Worm (Caenorhabditis elegans) whole organism, early embryonic: ENCODE results near the gene srh-85.
"Not testable (repeated sequence)": the region's sequence is repeated elsewhere in the genome, so short reads cannot be mapped to it uniquely, and the experiment has no call there.

Source experiments
- B0310.2 ChIP-seq: sonication (generic microtip); optimal IDR thresholded peaks from 2 replicates; lab custom pipeline; 2016; ENCODE audit warnings: mild to moderate bottlenecking, missing genetic modification characterization, missing compliant biosample characterization
- F13C5.2 ChIP-seq: sonication (generic microtip); optimal IDR thresholded peaks from 2 replicates; lab custom pipeline; 2017; ENCODE audit warnings: mild to moderate bottlenecking, missing genetic modification characterization, inconsistent platforms, missing compliant biosample characterization
- aly-1 ChIP-seq: sonication (generic microtip); optimal IDR thresholded peaks from 2 replicates; lab custom pipeline; 2016; ENCODE audit warnings: missing genetic modification characterization, missing compliant biosample characterization
- ama-1 ChIP-seq: fragments of 150-350 bp; optimal IDR thresholded peaks from 2 replicates; lab custom pipeline; 2014
- ceh-13 ChIP-seq: fragments of 200-800 bp; sonication (Bioruptor generic); optimal IDR thresholded peaks from 2 replicates; lab custom pipeline; 2018; ENCODE audit warnings: mild to moderate bottlenecking, missing genetic modification characterization, missing compliant biosample characterization
- ceh-36 ChIP-seq: sonication (generic microtip); optimal IDR thresholded peaks from 2 replicates; lab custom pipeline; 2016; ENCODE audit warnings: missing genetic modification characterization, inconsistent platforms, missing compliant biosample characterization
- ets-7 ChIP-seq: sonication (generic microtip); optimal IDR thresholded peaks from 2 replicates; lab custom pipeline; 2016; ENCODE audit warnings: missing genotype, missing genetic modification characterization, missing compliant biosample characterization
- flt-1 ChIP-seq: fragments of 200-800 bp; sonication (Bioruptor generic); IDR thresholded peaks from 2 replicates; pipeline ENCODE4 v1.3.6; 2022; ENCODE audit warnings: missing genetic modification characterization, missing compliant biosample characterization
- hmbx-1 ChIP-seq: sonication (generic microtip); optimal IDR thresholded peaks from 2 replicates; lab custom pipeline; 2016; ENCODE audit warnings: mild to moderate bottlenecking, missing genetic modification characterization, missing compliant biosample characterization
- hmg-4 ChIP-seq: fragments of 200-800 bp; sonication (Bioruptor generic); optimal IDR thresholded peaks from 2 replicates; lab custom pipeline; 2018; ENCODE audit warnings: mild to moderate bottlenecking, missing genetic modification characterization, missing compliant biosample characterization
- hnd-1 ChIP-seq: sonication (generic microtip); optimal IDR thresholded peaks from 2 replicates; lab custom pipeline; 2016; ENCODE audit warnings: missing genetic modification characterization, missing compliant biosample characterization
- pes-1 ChIP-seq: fragments of 200-800 bp; sonication (Bioruptor generic); IDR thresholded peaks from 2 replicates; pipeline ENCODE4 v1.3.6; 2022; ENCODE audit warnings: missing genetic modification reagents, missing genetic modification characterization, missing compliant biosample characterization
- scrt-1 ChIP-seq: fragments of 200-800 bp; sonication (Bioruptor generic); IDR thresholded peaks from 2 replicates; pipeline ENCODE4 v1.3.6; 2022; ENCODE audit warnings: missing genetic modification characterization, missing compliant biosample characterization
- sea-1 ChIP-seq: fragments of 200-800 bp; sonication (Bioruptor generic); conservative IDR thresholded peaks from 2 replicates; pipeline ENCODE4 v1.3.6; 2022; ENCODE audit warnings: missing genetic modification characterization, missing compliant biosample characterization
- tbx-11 ChIP-seq: fragments of 200-800 bp; sonication (Bioruptor generic); IDR thresholded peaks from 2 replicates; pipeline ENCODE4 v1.3.6; 2022; ENCODE audit warnings: missing genetic modification characterization, missing compliant biosample characterization
- tbx-37 ChIP-seq: fragments of 200-800 bp; sonication (Bioruptor generic); conservative IDR thresholded peaks from 2 replicates; pipeline ENCODE4 v1.3.6; 2022; ENCODE audit warnings: missing genetic modification reagents, missing genetic modification characterization, missing compliant biosample characterization
- tra-4 ChIP-seq: sonication (generic microtip); optimal IDR thresholded peaks from 2 replicates; lab custom pipeline; 2017; ENCODE audit warnings: missing genetic modification characterization, missing compliant biosample characterization

Gene srh-85

DNA sequence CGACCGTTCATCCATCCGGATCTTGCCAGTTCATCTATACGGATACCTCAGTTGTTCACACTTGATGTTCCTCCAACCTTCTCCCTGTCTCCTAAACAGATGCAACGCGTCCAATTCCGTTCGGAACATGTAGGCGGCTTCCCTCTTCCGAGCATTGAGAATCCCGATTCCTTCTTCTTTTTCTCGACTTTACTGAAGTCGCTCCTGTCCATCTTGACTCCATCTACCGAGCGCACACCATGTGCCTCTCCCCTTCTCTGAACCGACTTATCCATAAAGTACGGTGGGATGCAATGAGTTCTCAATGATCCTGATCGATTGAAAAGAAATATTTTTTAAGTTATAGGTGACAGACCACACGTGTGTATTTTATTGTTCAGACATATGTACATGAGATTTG is 4.8 kb upstream of the srh-85 start:
- TF ChIP-seq tbx-11 (GFP tag; lab: Robert Waterston, UW) (no peak), F13C5.2 (tag; lab: Kevin White, UChicago) (no peak), hmbx-1 (tag; lab: Kevin White, UChicago) (no peak), ceh-36 (tag; lab: Kevin White, UChicago) (no peak), scrt-1 (GFP tag; lab: Robert Waterston, UW) (no peak), tbx-37 (GFP tag; lab: Robert Waterston, UW) (no peak), flt-1 (GFP tag; lab: Robert Waterston, UW) (no peak), aly-1 (no peak), pes-1 (GFP tag; lab: Robert Waterston, UW) (no peak), ceh-13 (GFP tag; lab: Kevin White, UChicago) (no peak), ets-7 (tag; lab: Kevin White, UChicago) (no peak), B0310.2 (tag; lab: Kevin White, UChicago) (no peak), sea-1 (no peak), hnd-1 (no peak)

- TF ChIP-seq tbx-11 (GFP tag; lab: Robert Waterston, UW) (no peak), ceh-13 (GFP tag; lab: Kevin White, UChicago) (no peak), B0310.2 (tag; lab: Kevin White, UChicago) (no peak), aly-1 (no peak), hmbx-1 (tag; lab: Kevin White, UChicago) (no peak), flt-1 (GFP tag; lab: Robert Waterston, UW) (no peak), F13C5.2 (tag; lab: Kevin White, UChicago) (no peak), sea-1 (no peak), ets-7 (tag; lab: Kevin White, UChicago) (no peak), hnd-1 (no peak), scrt-1 (GFP tag; lab: Robert Waterston, UW) (no peak), pes-1 (GFP tag; lab: Robert Waterston, UW) (no peak), tra-4 (tag; lab: Kevin White, UChicago) (no peak), hmg-4 (GFP tag; lab: Kevin White, UChicago) (no peak), ceh-36 (tag; lab: Kevin White, UChicago) (no peak), tbx-37 (GFP tag; lab: Robert Waterston, UW) (no peak), ama-1 (lab: Kevin White, UChicago) (no peak)
Measured at ce11 chrV:2991485-2991884, 4.2 kb upstream of the srh-85 start, which contains the start of gene srw-121. TSS of gene srw-121 (minus strand) at chrV:2991585.

DNA sequence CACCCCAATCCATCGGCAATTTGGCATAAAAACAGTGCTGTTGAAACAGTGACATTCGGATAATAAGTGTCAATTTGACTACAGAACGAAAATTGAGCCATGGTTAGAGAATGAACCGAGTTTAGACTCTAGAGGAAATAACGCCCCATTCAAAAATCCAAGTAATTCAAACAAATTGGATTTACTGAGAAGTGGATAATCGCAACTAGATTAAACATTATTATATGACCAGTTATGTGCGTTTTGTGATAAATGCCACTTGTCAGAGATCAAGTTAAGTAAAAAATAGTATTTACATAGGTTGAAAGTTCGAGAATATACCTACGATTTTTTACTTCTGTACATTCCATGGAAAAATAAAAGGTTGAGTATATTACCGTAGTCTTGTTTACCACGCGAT is 2.0 kb downstream of the srh-85 start, which contains the start of gene srw-139:
Gene srw-139 (minus strand): TSS at position 101 of the 400 bp plus-strand sequence.
- TF ChIP-seq ets-7 (tag; lab: Kevin White, UChicago) = no peak

DNA sequence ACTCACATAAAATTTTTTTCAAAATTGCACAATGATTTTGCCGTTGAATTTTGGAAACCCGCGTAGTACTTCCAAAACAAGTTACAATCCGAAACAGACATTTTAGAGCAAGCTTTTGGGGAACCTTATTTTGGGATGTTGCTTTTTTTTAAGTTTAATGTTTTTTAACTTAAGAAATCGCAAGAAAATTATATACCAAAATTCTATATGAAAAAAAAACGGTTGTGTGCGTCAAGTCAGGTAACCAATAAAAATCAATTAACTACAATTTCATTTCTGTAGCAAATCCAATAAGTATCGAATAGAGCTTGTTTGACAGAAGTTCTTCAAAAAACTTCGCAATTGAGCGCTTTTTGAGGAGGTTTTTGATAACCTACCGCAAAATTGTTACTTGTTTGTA is 4.0 kb downstream of the srh-85 start, which contains the start of gene srw-117:
Gene srw-117 (minus strand): TSS at position 101 of the 400 bp plus-strand sequence.
- TF ChIP-seq tbx-37 (GFP tag; lab: Robert Waterston, UW) = no peak

ce11 chrV:2979978-2980377 is 7.3 kb downstream of the srh-85 start, which contains the start of gene srw-118:
TSS of gene srw-118 (minus strand) at chrV:2980078.
- TF ChIP-seq tbx-11 (GFP tag; lab: Robert Waterston, UW) (no peak), ama-1 (lab: Kevin White, UChicago) (no peak), aly-1 (no peak), B0310.2 (tag; lab: Kevin White, UChicago) (no peak), ceh-36 (tag; lab: Kevin White, UChicago) (no peak), hmg-4 (GFP tag; lab: Kevin White, UChicago) (no peak), ceh-13 (GFP tag; lab: Kevin White, UChicago) (no peak), scrt-1 (GFP tag; lab: Robert Waterston, UW) (no peak), pes-1 (GFP tag; lab: Robert Waterston, UW) (no peak), hnd-1 (no peak), sea-1 (no peak), flt-1 (GFP tag; lab: Robert Waterston, UW) (no peak), hmbx-1 (tag; lab: Kevin White, UChicago) (no peak), tra-4 (tag; lab: Kevin White, UChicago) (no peak), tbx-37 (GFP tag; lab: Robert Waterston, UW) (no peak), ets-7 (tag; lab: Kevin White, UChicago) (no peak), F13C5.2 (tag; lab: Kevin White, UChicago) (no peak)

DNA sequence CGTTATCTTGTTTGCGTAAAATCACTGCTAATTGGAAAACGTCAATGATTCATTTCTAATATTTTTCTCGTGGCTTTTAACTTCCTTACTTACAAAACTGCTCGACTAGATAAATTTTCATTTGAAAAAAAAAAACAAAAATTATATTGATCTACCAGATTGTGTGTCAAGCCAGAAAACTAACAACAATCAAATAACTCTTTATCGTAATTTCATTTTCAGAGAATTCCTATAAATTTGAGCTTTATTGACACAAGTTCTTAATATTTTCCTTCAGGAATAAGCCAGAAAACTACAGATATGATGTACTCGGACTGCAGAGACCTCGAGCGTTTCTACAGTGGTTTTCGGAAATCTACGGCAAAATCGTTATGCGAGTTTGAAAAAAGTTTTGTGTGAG is 11.0 kb downstream of the srh-85 start, which contains the start of gene srw-124:
Gene srw-124 (plus strand): TSS at position 301 of the 400 bp plus-strand sequence.
- no peak for TF ChIP-seq aly-1
- no peak for TF ChIP-seq F13C5.2 (tag; lab: Kevin White, UChicago)
- no peak for TF ChIP-seq ama-1 (lab: Kevin White, UChicago)
- no peak for TF ChIP-seq tra-4 (tag; lab: Kevin White, UChicago)
- no peak for TF ChIP-seq pes-1 (GFP tag; lab: Robert Waterston, UW)
- TF ChIP-seq B0310.2 (tag; lab: Kevin White, UChicago) = no peak
- no peak for TF ChIP-seq ceh-36 (tag; lab: Kevin White, UChicago)
- TF ChIP-seq hnd-1 = no peak
- TF ChIP-seq tbx-37 (GFP tag; lab: Robert Waterston, UW) = no peak
- no peak for TF ChIP-seq hmbx-1 (tag; lab: Kevin White, UChicago)
- no peak for TF ChIP-seq tbx-11 (GFP tag; lab: Robert Waterston, UW)
- TF ChIP-seq hmg-4 (GFP tag; lab: Kevin White, UChicago) = no peak
- TF ChIP-seq ets-7 (tag; lab: Kevin White, UChicago) = no peak
- no peak for TF ChIP-seq scrt-1 (GFP tag; lab: Robert Waterston, UW)

- TF ChIP-seq scrt-1 (GFP tag; lab: Robert Waterston, UW); ama-1 (lab: Kevin White, UChicago); flt-1 (GFP tag; lab: Robert Waterston, UW): not testable (repeated sequence)
Measured at ce11 chrV:2975285-2975684, 12.0 kb downstream of the srh-85 start, which contains the start of gene srw-123. TSS of gene srw-123 (minus strand) at chrV:2975385.
